Fruit fly (Drosophila melanogaster) whole organism, embryonic: ENCODE data around the gene CG33060.

Experiments used
- BEAF-32 ChIP-seq: fragments of 200-800 bp; sonication (Bioruptor generic); optimal IDR thresholded peaks from 3 replicates; lab custom pipeline; 2017; ENCODE audit warnings: missing biosample characterization, missing genetic modification characterization, mild to moderate bottlenecking, moderate library complexity, missing genetic modification reagents
- Bgb ChIP-seq: fragments of 200-800 bp; sonication (Bioruptor generic); IDR thresholded peaks from 2 replicates; pipeline ENCODE4 v1.3.6; 2022; ENCODE audit warnings: missing biosample characterization, missing genetic modification characterization; ENCODE audit not compliant: partially characterized antibody
- Blimp-1 ChIP-seq: fragments of 200-800 bp; sonication (Bioruptor generic); optimal IDR thresholded peaks from 3 replicates; lab custom pipeline; 2018; ENCODE audit warnings: missing biosample characterization, missing genetic modification characterization, mild to moderate bottlenecking, moderate library complexity, missing genetic modification reagents
- CG10147 ChIP-seq: fragments of 200-800 bp; sonication (Bioruptor generic); optimal IDR thresholded peaks from 2 replicates; lab custom pipeline; 2019; ENCODE audit warnings: missing biosample characterization, mild to moderate bottlenecking, missing genetic modification characterization, moderate library complexity
- CG11093 ChIP-seq: fragments of 200-800 bp; sonication (Bioruptor generic); IDR thresholded peaks from 3 replicates; pipeline ENCODE4 v1.3.6; 2022; ENCODE audit warnings: missing biosample characterization, missing genetic modification characterization
- CG11398 ChIP-seq: fragments of 200-800 bp; sonication (Bioruptor generic); optimal IDR thresholded peaks from 2 replicates; lab custom pipeline; 2016; ENCODE audit warnings: missing biosample characterization, missing genetic modification characterization
- CG11456 ChIP-seq: fragments of 200-800 bp; sonication (Bioruptor generic); IDR thresholded peaks from 3 replicates; pipeline ENCODE4 v1.3.6; 2022; ENCODE audit warnings: missing biosample characterization, missing genetic modification characterization
- CG11696 ChIP-seq: fragments of 200-800 bp; sonication (Bioruptor generic); IDR thresholded peaks from 2 replicates; pipeline ENCODE4 v1.3.6; 2022; ENCODE audit warnings: missing biosample characterization, missing genetic modification characterization
- CG12236 ChIP-seq: fragments of 200-800 bp; sonication (Bioruptor generic); optimal IDR thresholded peaks from 2 replicates; lab custom pipeline; 2016; ENCODE audit warnings: missing biosample characterization, missing genetic modification characterization
- CG12744 ChIP-seq: fragments of 200-800 bp; sonication (Bioruptor generic); optimal IDR thresholded peaks from 2 replicates; lab custom pipeline; 2016; ENCODE audit warnings: missing biosample characterization, missing genetic modification characterization
- CG13296 ChIP-seq: fragments of 200-800 bp; sonication (Bioruptor generic); optimal IDR thresholded peaks from 3 replicates; lab custom pipeline; 2018; ENCODE audit warnings: missing biosample characterization, mild to moderate bottlenecking, missing genetic modification characterization
- CG1647 ChIP-seq: fragments of 200-800 bp; sonication (Bioruptor generic); optimal IDR thresholded peaks from 3 replicates; lab custom pipeline; 2016; ENCODE audit warnings: missing biosample characterization, missing genetic modification characterization
- CG16813 ChIP-seq: fragments of 200-800 bp; sonication (Bioruptor generic); IDR thresholded peaks from 3 replicates; pipeline ENCODE4 v1.3.6; 2022; ENCODE audit warnings: missing biosample characterization, missing genetic modification characterization; ENCODE audit not compliant: partially characterized antibody
- CG17829 ChIP-seq: fragments of 200-800 bp; optimal IDR thresholded peaks from 2 replicates; lab custom pipeline; 2019; ENCODE audit warnings: missing biosample characterization, mild to moderate bottlenecking, missing genetic modification characterization, moderate library complexity
- CG2712 ChIP-seq: fragments of 200-800 bp; optimal IDR thresholded peaks from 3 replicates; lab custom pipeline; 2019; ENCODE audit warnings: missing biosample characterization, mild to moderate bottlenecking, missing genetic modification characterization, moderate library complexity
- CG30403 ChIP-seq: fragments of 200-800 bp; sonication (Bioruptor generic); optimal IDR thresholded peaks from 3 replicates; lab custom pipeline; 2016; ENCODE audit warnings: missing biosample characterization, missing genetic modification characterization
- CG31365 ChIP-seq: fragments of 200-800 bp; sonication (Bioruptor generic); optimal IDR thresholded peaks from 2 replicates; lab custom pipeline; 2018; ENCODE audit warnings: missing biosample characterization, mild to moderate bottlenecking, missing genetic modification characterization
- CG31388 ChIP-seq: fragments of 200-800 bp; sonication (Bioruptor generic); optimal IDR thresholded peaks from 2 replicates; lab custom pipeline; 2016; ENCODE audit warnings: missing biosample characterization, missing genetic modification characterization
- CG3407 ChIP-seq: fragments of 200-800 bp; sonication (Bioruptor generic); optimal IDR thresholded peaks from 2 replicates; lab custom pipeline; 2018; ENCODE audit warnings: missing biosample characterization, mild to moderate bottlenecking, missing genetic modification characterization
- CG3995 ChIP-seq: fragments of 200-800 bp; sonication (Bioruptor generic); optimal IDR thresholded peaks from 3 replicates; lab custom pipeline; 2016; ENCODE audit warnings: missing biosample characterization, missing genetic modification characterization
- CG4282 ChIP-seq: fragments of 200-800 bp; sonication (Bioruptor generic); optimal IDR thresholded peaks from 2 replicates; lab custom pipeline; 2016; ENCODE audit warnings: missing biosample characterization, missing genetic modification characterization
- CG4360 ChIP-seq: fragments of 200-800 bp; sonication (Bioruptor generic); IDR thresholded peaks from 2 replicates; pipeline ENCODE4 v1.3.6; 2022; ENCODE audit warnings: missing biosample characterization, missing genetic modification characterization
- CG4424 ChIP-seq: fragments of 200-800 bp; sonication (Bioruptor generic); optimal IDR thresholded peaks from 3 replicates; lab custom pipeline; 2016; ENCODE audit warnings: missing biosample characterization, missing genetic modification characterization
- CG5180 ChIP-seq: fragments of 200-800 bp; sonication (Bioruptor generic); optimal IDR thresholded peaks from 3 replicates; lab custom pipeline; 2017; ENCODE audit warnings: missing biosample characterization, missing genetic modification characterization, mild to moderate bottlenecking, moderate library complexity, missing genetic modification reagents
- CG9215 ChIP-seq: fragments of 200-800 bp; sonication (Bioruptor generic); IDR thresholded peaks from 2 replicates; pipeline ENCODE4 v1.3.6; 2022; ENCODE audit warnings: missing biosample characterization, missing genetic modification characterization
- CG9437 ChIP-seq: fragments of 200-800 bp; sonication (Bioruptor generic); optimal IDR thresholded peaks from 2 replicates; lab custom pipeline; 2018; ENCODE audit warnings: missing biosample characterization, mild to moderate bottlenecking, missing genetic modification characterization
- CG9817 ChIP-seq: fragments of 200-800 bp; sonication (Bioruptor generic); optimal IDR thresholded peaks from 2 replicates; lab custom pipeline; 2018; ENCODE audit warnings: missing biosample characterization, mild to moderate bottlenecking, missing genetic modification characterization, moderate library complexity
- HLHmδ ChIP-seq: fragments of 200-800 bp; sonication (Bioruptor generic); optimal IDR thresholded peaks from 2 replicates; lab custom pipeline; 2018; ENCODE audit warnings: missing biosample characterization, mild to moderate bottlenecking, missing genetic modification characterization, moderate library complexity
- Hr39 ChIP-seq: fragments of >200 bp; optimal IDR thresholded peaks from 2 replicates; lab custom pipeline; 2017
- Hsf ChIP-seq: fragments of 200-800 bp; sonication (Bioruptor generic); optimal IDR thresholded peaks from 3 replicates; lab custom pipeline; 2016; ENCODE audit warnings: missing biosample characterization, missing genetic modification characterization
- Max ChIP-seq: fragments of 200-800 bp; sonication (Bioruptor generic); optimal IDR thresholded peaks from 2 replicates; lab custom pipeline; 2016; ENCODE audit warnings: missing biosample characterization, mild to moderate bottlenecking, missing genetic modification characterization
- Med ChIP-seq: fragments of 200-800 bp; sonication (Bioruptor generic); peaks from one replicate; lab custom pipeline; 2016; ENCODE audit warnings: missing biosample characterization, missing genetic modification characterization, mild to moderate bottlenecking, inconsistent platforms, moderate library complexity
- Mrtf ChIP-seq: fragments of 200-800 bp; sonication (Bioruptor generic); IDR thresholded peaks from 3 replicates; pipeline ENCODE4 v1.3.6; 2022; ENCODE audit warnings: missing biosample characterization, missing genetic modification characterization
- Poxn ChIP-seq: fragments of 200-800 bp; sonication (Bioruptor generic); IDR thresholded peaks from 2 replicates; pipeline ENCODE4 v1.3.6; 2022; ENCODE audit warnings: missing biosample characterization, missing genetic modification characterization
- Xbp1 ChIP-seq: fragments of 200-800 bp; sonication (Bioruptor generic); optimal IDR thresholded peaks from 3 replicates; lab custom pipeline; 2016; ENCODE audit warnings: missing biosample characterization, mild to moderate bottlenecking, missing genetic modification characterization
- Xrp1 ChIP-seq: fragments of 200-800 bp; sonication (Bioruptor generic); IDR thresholded peaks from 2 replicates; pipeline ENCODE4 v1.3.6; 2022; ENCODE audit warnings: missing biosample characterization, missing genetic modification characterization
- bigmax ChIP-seq: fragments of 200-800 bp; sonication (Bioruptor generic); optimal IDR thresholded peaks from 2 replicates; lab custom pipeline; 2018; ENCODE audit warnings: missing biosample characterization, mild to moderate bottlenecking, missing genetic modification characterization
- caup ChIP-seq: fragments of 200-800 bp; sonication (Bioruptor generic); optimal IDR thresholded peaks from 3 replicates; lab custom pipeline; 2017; ENCODE audit warnings: missing biosample characterization, mild to moderate bottlenecking, missing genetic modification characterization, moderate library complexity; ENCODE audit not compliant: severe bottlenecking
- chif ChIP-seq, 2 experiments: fragments of 200-800 bp; sonication (Bioruptor generic); optimal IDR thresholded peaks; 3 replicates each; lab custom pipeline; 2016; ENCODE audit warnings: missing biosample characterization in 2 of 2, missing genetic modification characterization in 2 of 2
- chn ChIP-seq: fragments of 200-800 bp; sonication (Bioruptor generic); optimal IDR thresholded peaks from 2 replicates; lab custom pipeline; 2016; ENCODE audit warnings: missing biosample characterization, missing genetic modification characterization
- croc ChIP-seq: fragments of 200-800 bp; sonication (Bioruptor generic); conservative IDR thresholded peaks from 3 replicates; pipeline ENCODE4 v1.3.6; 2022; ENCODE audit warnings: missing biosample characterization, missing genetic modification characterization
- exex ChIP-seq: fragments of 200-800 bp; sonication (Bioruptor generic); optimal IDR thresholded peaks from 4 replicates; lab custom pipeline; 2018; ENCODE audit warnings: missing biosample characterization, mild to moderate bottlenecking, missing genetic modification characterization, moderate library complexity
- gem ChIP-seq: fragments of 200-800 bp; sonication (Bioruptor generic); optimal IDR thresholded peaks from 2 replicates; lab custom pipeline; 2019; ENCODE audit warnings: missing biosample characterization, mild to moderate bottlenecking, missing genetic modification characterization, moderate library complexity
- gsb-n ChIP-seq: fragments of 200-800 bp; sonication (Bioruptor generic); optimal IDR thresholded peaks from 3 replicates; lab custom pipeline; 2018; ENCODE audit warnings: missing biosample characterization, mild to moderate bottlenecking, missing genetic modification characterization
- hb ChIP-seq: fragments of 200-800 bp; sonication (Bioruptor generic); IDR thresholded peaks from 3 replicates; pipeline ENCODE4 v1.3.6; 2022; ENCODE audit warnings: missing biosample characterization, missing genetic modification characterization; ENCODE audit not compliant: partially characterized antibody
- ken ChIP-seq: fragments of 200-800 bp; sonication (Bioruptor generic); IDR thresholded peaks from 3 replicates; pipeline ENCODE4 v1.3.6; 2022; ENCODE audit warnings: missing biosample characterization, missing genetic modification characterization
- salm ChIP-seq: fragments of 200-800 bp; sonication (Bioruptor generic); optimal IDR thresholded peaks from 2 replicates; lab custom pipeline; 2018; ENCODE audit warnings: missing biosample characterization, mild to moderate bottlenecking, missing genetic modification characterization
- sima ChIP-seq: fragments of 200-800 bp; sonication (Bioruptor generic); optimal IDR thresholded peaks from 2 replicates; lab custom pipeline; 2016; ENCODE audit warnings: missing biosample characterization, missing genetic modification characterization
- sr ChIP-seq: fragments of 200-800 bp; sonication (Bioruptor generic); IDR thresholded peaks from 3 replicates; pipeline ENCODE4 v1.3.6; 2022; ENCODE audit warnings: missing biosample characterization, missing genetic modification characterization
- twi ChIP-seq: fragments of 200-800 bp; optimal IDR thresholded peaks from 2 replicates; lab custom pipeline; 2019; ENCODE audit warnings: missing biosample characterization, mild to moderate bottlenecking, missing genetic modification characterization, moderate library complexity
- usp ChIP-seq: fragments of >200 bp; optimal IDR thresholded peaks from 2 replicates; lab custom pipeline; 2017; ENCODE audit warnings: missing biosample characterization, missing genetic modification characterization
- yki ChIP-seq: fragments of >200 bp; optimal IDR thresholded peaks from 3 replicates; lab custom pipeline; 2018

Gene CG33060

dm6 chr3L:16380770-16381169 is 49.9 kb downstream of the CG33060 start (continued):
- TF ChIP-seq exex (tag; lab: Kevin White, UChicago) (no peak), CG3995 (GFP tag; lab: Kevin White, UChicago) (peak; percentile 1), CG31365 (tag; lab: Kevin White, UChicago) (no peak), CG11093 (GFP tag; lab: Robert Waterston, UW) (peak; percentile 64; the same call in 2 of the 3 replicates), CG4360 (GFP tag; lab: Robert Waterston, UW) (no peak), CG31388 (no peak), bigmax (GFP tag; lab: Kevin White, UChicago) (no peak), chn (peak; percentile 38), CG13296 (GFP tag; lab: Kevin White, UChicago) (peak; percentile 76), Hr39 (lab: Kevin White, UChicago) (no peak), CG17829 (peak; percentile 66), CG3407 (GFP tag; lab: Kevin White, UChicago) (peak; percentile 28), CG12744 (GFP tag; lab: Kevin White, UChicago) (peak; percentile 10), Hsf (GFP tag; lab: Kevin White, UChicago) (peak; percentile 70), CG11398 (GFP tag; lab: Kevin White, UChicago) (peak; percentile 36), Max (no peak), CG9437 (GFP tag; lab: Kevin White, UChicago) (peak; percentile 54), CG11696 (no peak), CG9817 (tag; lab: Kevin White, UChicago) (peak; percentile 78), Blimp-1 (peak; percentile 73), hb (no peak), CG30403 (GFP tag; lab: Kevin White, UChicago) (peak; percentile 71), CG1647 (GFP tag; lab: Kevin White, UChicago) (peak; percentile 18), BEAF-32 (no peak), ken (GFP tag; lab: Robert Waterston, UW) (no peak), Xbp1 (GFP tag; lab: Kevin White, UChicago) (peak; percentile 71), Med (GFP tag; lab: Kevin White, UChicago) (peak; percentile 94), HLHmδ (GFP tag; lab: Kevin White, UChicago) (no peak), CG4282 (GFP tag; lab: Kevin White, UChicago) (no peak), gsb-n (peak; percentile 57), twi (peak; percentile 42), salm (tag; lab: Kevin White, UChicago) (no peak), sr (no peak), chif (GFP tag; optimal IDR thresholded peaks at IDR 0.05; lab: Kevin White, UChicago) (peak; percentile 32 to 62), CG9215 (GFP tag; lab: Robert Waterston, UW) (no peak; the same call in 1 of the 2 replicates), gem (peak; percentile 80), Xrp1 (peak; percentile 51; the same call in 1 of the 2 replicates), sima (no peak), Poxn (GFP tag; lab: Robert Waterston, UW) (peak; percentile 29; the same call in 1 of the 2 replicates), CG10147 (GFP tag; lab: Kevin White, UChicago) (peak; percentile 60), croc (GFP tag; lab: Robert Waterston, UW) (peak; percentile 38; the same call in 1 of the 3 replicates), CG2712 (peak; percentile 67), CG12236 (GFP tag; lab: Kevin White, UChicago) (no peak), CG11456 (no peak), usp (no peak), caup (GFP tag; lab: Kevin White, UChicago) (peak; percentile 72), CG16813 (GFP tag; lab: Robert Waterston, UW) (no peak), CG4424 (peak; percentile 52), yki (lab: Kevin White, UChicago) (no peak), Mrtf (peak; percentile 50; the same call in 1 of the 3 replicates), Bgb (GFP tag; lab: Robert Waterston, UW) (no peak), CG5180 (GFP tag; lab: Kevin White, UChicago) (peak; percentile 30)
